Fruit fly (Drosophila melanogaster) whole organism, wandering third instar larva: ENCODE results near the gene ThrRS.

Source experiments
- Abd-B ChIP-seq: fragments of >200 bp; optimal IDR thresholded peaks from 2 replicates; lab custom pipeline; 2017; ENCODE audit warnings: missing biosample characterization, missing genetic modification characterization
- CG32264 ChIP-seq: fragments of 200-800 bp; sonication (Bioruptor generic); optimal IDR thresholded peaks from 2 replicates; lab custom pipeline; 2016; ENCODE audit warnings: missing biosample characterization, missing genetic modification characterization
- CG9705 ChIP-seq: fragments of 200-800 bp; sonication (Bioruptor generic); optimal IDR thresholded peaks from 2 replicates; lab custom pipeline; 2018; ENCODE audit warnings: missing biosample characterization, mild to moderate bottlenecking, missing genetic modification characterization
- CrebA ChIP-seq: fragments of 200-800 bp; sonication (Bioruptor generic); optimal IDR thresholded peaks from 2 replicates; lab custom pipeline; 2016; ENCODE audit warnings: missing biosample characterization, mild to moderate bottlenecking, missing genetic modification characterization, borderline replicate concordance
- Dif ChIP-seq: fragments of 200-275, 200-300 bp; sonication (Bioruptor generic); optimal IDR thresholded peaks from 2 replicates; lab custom pipeline; 2018; ENCODE audit warnings: missing biosample characterization, missing genetic modification characterization; ENCODE audit not compliant: partially characterized antibody
- HLH106 ChIP-seq: fragments of 200-800 bp; optimal IDR thresholded peaks from 3 replicates; lab custom pipeline; 2019; ENCODE audit warnings: missing biosample characterization, mild to moderate bottlenecking, missing genetic modification characterization, moderate library complexity
- Hr83 ChIP-seq: fragments of 200-300 bp; sonication (Bioruptor generic); optimal IDR thresholded peaks from 2 replicates; lab custom pipeline; 2016; ENCODE audit warnings: missing biosample characterization, mild to moderate bottlenecking, missing genetic modification characterization, moderate library complexity; ENCODE audit not compliant: poor library complexity, severe bottlenecking
- Jra ChIP-seq: sonication (Bioruptor generic); optimal IDR thresholded peaks from 2 replicates; lab custom pipeline; 2016; ENCODE audit warnings: missing biosample characterization, missing genetic modification characterization
- Mio ChIP-seq: sonication (Bioruptor generic); optimal IDR thresholded peaks from 2 replicates; lab custom pipeline; 2016; ENCODE audit warnings: missing biosample characterization, missing genetic modification characterization
- Myc ChIP-seq: fragments of >200 bp; optimal IDR thresholded peaks from 2 replicates; lab custom pipeline; 2017
- N ChIP-seq: fragments of >200 bp; optimal IDR thresholded peaks from 2 replicates; lab custom pipeline; 2018; ENCODE audit warnings: missing biosample characterization, missing external identifiers, missing genetic modification characterization
- OdsH ChIP-seq: fragments of 200-800 bp; sonication (Bioruptor generic); optimal IDR thresholded peaks from 2 replicates; lab custom pipeline; 2016; ENCODE audit warnings: missing biosample characterization, mild to moderate bottlenecking, missing genetic modification characterization
- Rel ChIP-seq, 2 experiments: fragments of 200-800 bp; sonication (Bioruptor generic) in 1 of 2; optimal IDR thresholded peaks; 2 replicates in 1 of 2; 3 replicates in 1 of 2; lab custom pipeline; 2016 to 2019; ENCODE audit warnings: mild to moderate bottlenecking in 2 of 2, missing biosample characterization in 2 of 2, missing genetic modification characterization in 2 of 2, moderate library complexity in 1 of 2
- Sp1 ChIP-seq: fragments of 200-800 bp; sonication (Bioruptor generic); optimal IDR thresholded peaks from 3 replicates; lab custom pipeline; 2019; ENCODE audit warnings: missing biosample characterization, mild to moderate bottlenecking, missing genetic modification characterization, moderate library complexity
- Vsx2 ChIP-seq: fragments of 200-300, 225-300 bp; sonication (Bioruptor generic); optimal IDR thresholded peaks from 2 replicates; lab custom pipeline; 2018; ENCODE audit warnings: missing biosample characterization, missing genetic modification characterization; ENCODE audit not compliant: partially characterized antibody
- br ChIP-seq: fragments of 200-800 bp; sonication (Bioruptor generic); optimal IDR thresholded peaks from 2 replicates; lab custom pipeline; 2016; ENCODE audit warnings: missing biosample characterization, missing genetic modification characterization
- brk ChIP-seq: fragments of 200-800 bp; sonication (Bioruptor generic); optimal IDR thresholded peaks from 2 replicates; lab custom pipeline; 2016; ENCODE audit warnings: missing biosample characterization, mild to moderate bottlenecking, missing genetic modification characterization
- dmrt93B ChIP-seq: fragments of 200-800 bp; sonication (Bioruptor generic); optimal IDR thresholded peaks from 2 replicates; lab custom pipeline; 2018; ENCODE audit warnings: missing biosample characterization, mild to moderate bottlenecking, missing genetic modification characterization
- dsf ChIP-seq: sonication (Bioruptor generic); optimal IDR thresholded peaks from 2 replicates; lab custom pipeline; 2016; ENCODE audit warnings: missing biosample characterization, missing genetic modification characterization, borderline replicate concordance
- ey ChIP-seq: fragments of 200-800 bp; sonication (Bioruptor generic); optimal IDR thresholded peaks from 2 replicates; lab custom pipeline; 2016; ENCODE audit warnings: missing biosample characterization, missing genetic modification characterization
- foxo ChIP-seq, 2 experiments: fragments of 200-800 bp; sonication (Bioruptor generic); optimal IDR thresholded peaks; 2 replicates in 1 of 2; 3 replicates in 1 of 2; lab custom pipeline; 2016 to 2017; ENCODE audit warnings: missing biosample characterization in 2 of 2, missing genetic modification characterization in 2 of 2
- fru ChIP-seq: fragments of 200-800 bp; sonication (Bioruptor generic); optimal IDR thresholded peaks from 3 replicates; lab custom pipeline; 2016; ENCODE audit warnings: missing biosample characterization, mild to moderate bottlenecking, missing genetic modification characterization
- h ChIP-seq: fragments of 200-800 bp; sonication (Bioruptor generic); optimal IDR thresholded peaks from 3 replicates; lab custom pipeline; 2016; ENCODE audit warnings: missing biosample characterization, mild to moderate bottlenecking, missing genetic modification characterization
- lola ChIP-seq: fragments of >200 bp; optimal IDR thresholded peaks from 2 replicates; lab custom pipeline; 2017; ENCODE audit warnings: missing biosample characterization, missing genetic modification characterization
- pan ChIP-seq: fragments of >200 bp; optimal IDR thresholded peaks from 2 replicates; lab custom pipeline; 2017
- psq ChIP-seq: fragments of 200-800 bp; sonication (Bioruptor generic); optimal IDR thresholded peaks from 3 replicates; lab custom pipeline; 2017; ENCODE audit warnings: missing biosample characterization, mild to moderate bottlenecking, missing genetic modification characterization, moderate library complexity
- rgr ChIP-seq: fragments of 200-800 bp; sonication (Bioruptor generic); optimal IDR thresholded peaks from 3 replicates; lab custom pipeline; 2016; ENCODE audit warnings: missing biosample characterization, mild to moderate bottlenecking, missing genetic modification characterization
- sage ChIP-seq: fragments of 200-800 bp; sonication (Bioruptor generic); optimal IDR thresholded peaks from 2 replicates; lab custom pipeline; 2016; ENCODE audit warnings: missing biosample characterization, mild to moderate bottlenecking, missing genetic modification characterization
- sv ChIP-seq: fragments of 200-800 bp; sonication (Bioruptor generic); optimal IDR thresholded peaks from 3 replicates; lab custom pipeline; 2016; ENCODE audit warnings: missing biosample characterization, missing genetic modification characterization
- tai ChIP-seq: sonication (Bioruptor generic); optimal IDR thresholded peaks from 2 replicates; lab custom pipeline; 2016; ENCODE audit warnings: missing biosample characterization, missing genetic modification characterization
- usp ChIP-seq: fragments of >200 bp; optimal IDR thresholded peaks from 2 replicates; lab custom pipeline; 2017; ENCODE audit warnings: missing biosample characterization, missing genetic modification characterization
- woc ChIP-seq: sonication (Bioruptor generic); optimal IDR thresholded peaks from 2 replicates; lab custom pipeline; 2016; ENCODE audit warnings: missing biosample characterization, mild to moderate bottlenecking, missing genetic modification characterization

The ThrRS gene

dm6 chr2L:12079827-12080381 lies 23.6 kb upstream of the ThrRS start:
- TF ChIP-seq woc (no peak), Mio (GFP tag; lab: Kevin White, UChicago) (no peak), Vsx2 (GFP tag; lab: Kevin White, UChicago) (no peak), lola (no peak), CG9705 (GFP tag; lab: Kevin White, UChicago) (no peak), Dif (GFP tag; lab: Kevin White, UChicago) (no peak), dmrt93B (GFP tag; lab: Kevin White, UChicago) (no peak), sage (GFP tag; lab: Kevin White, UChicago) (no peak), Rel (GFP tag; optimal IDR thresholded peaks at IDR 0.05; lab: Kevin White, UChicago) (no peak), Rel (tag; optimal IDR thresholded peaks at IDR 0.05; lab: Kevin White, UChicago) (no peak), brk (GFP tag; lab: Kevin White, UChicago) (no peak), br (no peak), dsf (no peak), Myc (lab: Kevin White, UChicago) (no peak), Jra (GFP tag; lab: Kevin White, UChicago) (no peak), foxo (GFP tag; optimal IDR thresholded peaks at IDR 0.05; lab: Kevin White, UChicago) (no peak), CG32264 (GFP tag; lab: Kevin White, UChicago) (no peak), rgr (no peak), CrebA (GFP tag; lab: Kevin White, UChicago) (no peak), usp (GFP tag; lab: Kevin White, UChicago) (no peak), OdsH (no peak)

- no peak for TF ChIP-seq sv
- TF ChIP-seq CG32264 (GFP tag; lab: Kevin White, UChicago), result no peak
- TF ChIP-seq HLH106 (tag; lab: Kevin White, UChicago), result no peak
- no peak for TF ChIP-seq lola
- TF ChIP-seq brk (GFP tag; lab: Kevin White, UChicago), result no peak
- no peak for TF ChIP-seq Abd-B (GFP tag; lab: Kevin White, UChicago)
- no peak for TF ChIP-seq psq (GFP tag; lab: Kevin White, UChicago)
- TF ChIP-seq Jra (GFP tag; lab: Kevin White, UChicago), result no peak
- TF ChIP-seq N (GFP tag; lab: Kevin White, UChicago), result no peak
- no peak for TF ChIP-seq ey (GFP tag; lab: Kevin White, UChicago)
- no peak for TF ChIP-seq h
- TF ChIP-seq Dif (GFP tag; lab: Kevin White, UChicago), result no peak
- TF ChIP-seq foxo (GFP tag; optimal IDR thresholded peaks at IDR 0.05; lab: Kevin White, UChicago), result no peak
- no peak for TF ChIP-seq rgr
These were observed 22.4 kb upstream of the ThrRS start for dm6 chr2L:12081118-12081665.

- TF ChIP-seq HLH106 (tag; lab: Kevin White, UChicago) (no peak), CG9705 (GFP tag; lab: Kevin White, UChicago) (no peak), rgr (no peak), brk (GFP tag; lab: Kevin White, UChicago) (no peak), sage (GFP tag; lab: Kevin White, UChicago) (no peak), OdsH (no peak), lola (no peak), Dif (GFP tag; lab: Kevin White, UChicago) (no peak), Hr83 (GFP tag; lab: Kevin White, UChicago) (no peak), tai (GFP tag; lab: Kevin White, UChicago) (no peak)
These were observed 18.5 kb upstream of the ThrRS start for dm6 chr2L:12085010-12085409.

DNA sequence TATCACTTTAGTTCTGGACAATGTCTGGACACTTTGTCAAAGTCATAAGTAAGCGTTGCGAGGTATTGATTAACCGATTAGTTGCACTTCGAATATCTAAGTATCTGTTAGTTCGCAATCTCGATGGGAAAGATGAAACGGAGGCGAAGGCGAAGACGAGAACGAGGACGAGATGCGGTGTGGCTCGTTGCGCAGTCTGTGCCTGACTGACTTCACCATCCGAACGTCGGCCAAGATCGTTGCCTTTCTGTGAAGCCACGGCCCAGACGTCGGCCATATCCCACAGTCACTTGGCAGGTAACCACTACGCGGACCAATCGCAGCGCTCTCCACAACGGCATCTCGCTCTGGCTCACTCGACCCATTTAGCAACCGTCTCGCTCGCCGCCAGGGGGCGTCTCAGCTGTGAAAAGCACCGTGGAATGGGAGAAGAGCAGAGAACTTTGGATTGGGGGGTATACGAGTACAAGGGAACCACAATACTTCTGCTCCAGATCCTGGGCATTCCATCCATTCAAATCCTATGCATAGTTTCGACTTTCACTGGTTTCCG lies 17.9 kb upstream of the ThrRS start, which contains the start of gene prd:
Gene prd, minus strand, starts transcription at position 209 of the 553 bp plus-strand sequence.
- TF ChIP-seq dmrt93B (GFP tag; lab: Kevin White, UChicago) (no peak), woc (no peak), usp (GFP tag; lab: Kevin White, UChicago) (no peak), fru (GFP tag; lab: Kevin White, UChicago) (no peak), rgr (no peak), psq (GFP tag; lab: Kevin White, UChicago) (no peak), sv (no peak), lola (no peak), foxo (GFP tag; optimal IDR thresholded peaks at IDR 0.05; lab: Kevin White, UChicago) (no peak), CG9705 (GFP tag; lab: Kevin White, UChicago) (no peak), sage (GFP tag; lab: Kevin White, UChicago) (no peak), ey (GFP tag; lab: Kevin White, UChicago) (no peak), h (no peak), Sp1 (GFP tag; lab: Kevin White, UChicago) (no peak), Abd-B (GFP tag; lab: Kevin White, UChicago) (no peak), brk (GFP tag; lab: Kevin White, UChicago) (no peak), N (GFP tag; lab: Kevin White, UChicago) (no peak), pan (lab: Kevin White, UChicago) (no peak)
